Worm (Caenorhabditis elegans) whole organism, late embryonic: ENCODE measurements around the gene ptp-1.

Experiments used
- fax-1 ChIP-seq: sonication (generic microtip); optimal IDR thresholded peaks from 2 replicates; lab custom pipeline; 2016; ENCODE audit warnings: missing genotype, missing genetic modification characterization, missing compliant biosample characterization
- hlh-30 ChIP-seq: sonication (generic microtip); optimal IDR thresholded peaks from 2 replicates; lab custom pipeline; 2017; ENCODE audit warnings: antibody characterized with exemption, missing genetic modification characterization, missing compliant biosample characterization; ENCODE audit not compliant: insufficient read depth
- hlh-8 ChIP-seq: sonication (generic microtip); optimal IDR thresholded peaks from 2 replicates; lab custom pipeline; 2016; ENCODE audit warnings: missing genotype, missing genetic modification characterization, missing compliant biosample characterization
- nhr-11 ChIP-seq: fragments of 150-350 bp; optimal IDR thresholded peaks from 2 replicates; lab custom pipeline; 2014; ENCODE audit warnings: missing biosample characterization, missing genetic modification characterization
- pha-4 ChIP-seq: fragments of 150-350 bp; optimal IDR thresholded peaks from 2 replicates; lab custom pipeline; 2018; ENCODE audit warnings: missing biosample characterization, missing genetic modification reagents, missing genetic modification characterization
- tbx-2 ChIP-seq: sonication (generic microtip); optimal IDR thresholded peaks from 2 replicates; lab custom pipeline; 2016; ENCODE audit warnings: missing genetic modification characterization, missing compliant biosample characterization
- tbx-7 ChIP-seq: sonication (generic microtip); optimal IDR thresholded peaks from 2 replicates; lab custom pipeline; 2016; ENCODE audit warnings: missing genotype, missing genetic modification characterization, missing compliant biosample characterization
- unc-86 ChIP-seq: sonication (generic microtip); optimal IDR thresholded peaks from 2 replicates; lab custom pipeline; 2016; ENCODE audit warnings: missing genetic modification characterization, missing compliant biosample characterization

DNA sequence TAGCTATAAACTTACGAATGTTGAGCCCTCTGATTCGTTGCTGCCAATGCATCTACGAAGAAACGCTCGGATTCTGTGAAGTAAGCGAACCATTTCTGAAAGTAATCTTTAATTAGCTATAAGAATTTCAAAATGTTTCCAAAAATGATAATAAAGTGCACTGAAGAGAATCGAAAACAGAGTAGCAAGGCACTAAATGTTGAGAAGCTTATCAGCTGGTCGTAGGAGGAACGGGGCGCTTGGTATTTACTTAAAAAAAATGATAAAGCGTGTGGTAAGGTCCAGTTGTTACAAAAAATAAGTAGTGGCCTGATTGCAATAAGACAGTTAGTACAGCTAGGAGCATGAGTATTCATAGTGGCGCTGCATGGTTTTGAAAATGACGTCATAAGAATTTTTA lies 44.2 kb upstream of the ptp-1 start, which contains the start of gene C54C6.7:
- TF ChIP-seq unc-86: no peak
- TF ChIP-seq fax-1 (tag; lab: Kevin White, UChicago): no peak
- no peak for TF ChIP-seq pha-4 (tag; lab: Kevin White, UChicago)
- no peak for TF ChIP-seq hlh-30 (tag; lab: Kevin White, UChicago)
- no peak for TF ChIP-seq hlh-8 (tag; lab: Kevin White, UChicago)
- TF ChIP-seq tbx-2 (tag; lab: Kevin White, UChicago): no peak
- no peak for TF ChIP-seq nhr-11 (tag; lab: Kevin White, UChicago)
- no peak for TF ChIP-seq tbx-7 (tag; lab: Kevin White, UChicago)
